Fruit fly (Drosophila melanogaster) whole organism, embryonic: ENCODE results near the gene Myo31DF.

ENCODE experiments used
- Adf1 ChIP-seq: fragments of 200-800 bp; sonication (Bioruptor generic); IDR thresholded peaks from 2 replicates; pipeline ENCODE4 v1.3.6; 2022; ENCODE audit warnings: missing biosample characterization, missing genetic modification characterization
- Bteb2 ChIP-seq: fragments of 200-800 bp; sonication (Bioruptor generic); optimal IDR thresholded peaks from 2 replicates; lab custom pipeline; 2016; ENCODE audit warnings: missing biosample characterization, missing genetic modification characterization
- CG10267 ChIP-seq: fragments of 200-800 bp; sonication (Bioruptor generic); optimal IDR thresholded peaks from 2 replicates; lab custom pipeline; 2018; ENCODE audit warnings: missing biosample characterization, mild to moderate bottlenecking, missing genetic modification characterization, moderate library complexity
- CG10654 ChIP-seq: fragments of 200-800 bp; sonication (Bioruptor generic); optimal IDR thresholded peaks from 2 replicates; lab custom pipeline; 2016; ENCODE audit warnings: missing biosample characterization, missing genetic modification characterization
- CG10959 ChIP-seq: fragments of 200-800 bp; sonication (Bioruptor generic); IDR thresholded peaks from 2 replicates; pipeline ENCODE4 v1.3.6; 2022; ENCODE audit warnings: missing biosample characterization, missing genetic modification characterization
- CG11247 ChIP-seq: fragments of 200-800 bp; sonication (Bioruptor generic); IDR thresholded peaks from 2 replicates; pipeline ENCODE4 v1.3.6; 2022; ENCODE audit warnings: missing biosample characterization, missing genetic modification characterization
- CG11560 ChIP-seq: fragments of 200-800 bp; sonication (Bioruptor generic); IDR thresholded peaks from 3 replicates; pipeline ENCODE4 v1.3.6; 2022; ENCODE audit warnings: missing biosample characterization, missing genetic modification characterization
- CG13287 ChIP-seq: fragments of 200-800 bp; sonication (Bioruptor generic); IDR thresholded peaks from 2 replicates; pipeline ENCODE4 v1.3.6; 2022; ENCODE audit warnings: missing biosample characterization, missing genetic modification characterization; ENCODE audit not compliant: partially characterized antibody
- CG15269 ChIP-seq: fragments of 200-800 bp; sonication (Bioruptor generic); optimal IDR thresholded peaks from 2 replicates; lab custom pipeline; 2018; ENCODE audit warnings: missing biosample characterization, mild to moderate bottlenecking, missing genetic modification characterization, moderate library complexity
- CG17568 ChIP-seq: fragments of 200-800 bp; sonication (Bioruptor generic); optimal IDR thresholded peaks from 2 replicates; lab custom pipeline; 2018; ENCODE audit warnings: missing biosample characterization, mild to moderate bottlenecking, missing genetic modification characterization, moderate library complexity
- CG17802 ChIP-seq: fragments of 200-800 bp; sonication (Bioruptor generic); optimal IDR thresholded peaks from 2 replicates; lab custom pipeline; 2018; ENCODE audit warnings: missing biosample characterization, mild to moderate bottlenecking, missing genetic modification characterization, moderate library complexity
- CG17829 ChIP-seq: fragments of 200-800 bp; optimal IDR thresholded peaks from 2 replicates; lab custom pipeline; 2019; ENCODE audit warnings: missing biosample characterization, mild to moderate bottlenecking, missing genetic modification characterization, moderate library complexity
- CG1792 ChIP-seq: fragments of 200-800 bp; sonication (Bioruptor generic); optimal IDR thresholded peaks from 2 replicates; lab custom pipeline; 2016; ENCODE audit warnings: missing biosample characterization, missing genetic modification characterization
- CG2875 ChIP-seq: fragments of 200-800 bp; sonication (Bioruptor generic); optimal IDR thresholded peaks from 2 replicates; lab custom pipeline; 2017; ENCODE audit warnings: missing biosample characterization, mild to moderate bottlenecking, missing genetic modification characterization, missing genetic modification reagents
- CG30020 ChIP-seq: fragments of 200-800 bp; optimal IDR thresholded peaks from 2 replicates; lab custom pipeline; 2019; ENCODE audit warnings: missing biosample characterization, mild to moderate bottlenecking, missing genetic modification characterization, moderate library complexity
- CG3163 ChIP-seq: fragments of 200-800 bp; sonication (Bioruptor generic); optimal IDR thresholded peaks from 3 replicates; lab custom pipeline; 2016; ENCODE audit warnings: missing biosample characterization, missing genetic modification characterization
- CG3726 ChIP-seq: fragments of 200-800 bp; sonication (Bioruptor generic); IDR thresholded peaks from 3 replicates; pipeline ENCODE4, ENCODE4 v1.3.6; 2022; ENCODE audit warnings: missing biosample characterization, missing genetic modification characterization
- CG4360 ChIP-seq: fragments of 200-800 bp; sonication (Bioruptor generic); IDR thresholded peaks from 2 replicates; pipeline ENCODE4 v1.3.6; 2022; ENCODE audit warnings: missing biosample characterization, missing genetic modification characterization
- CG5180 ChIP-seq: fragments of 200-800 bp; sonication (Bioruptor generic); optimal IDR thresholded peaks from 3 replicates; lab custom pipeline; 2017; ENCODE audit warnings: missing biosample characterization, missing genetic modification characterization, mild to moderate bottlenecking, moderate library complexity, missing genetic modification reagents
- CG5953 ChIP-seq: fragments of 200-800 bp; sonication (Bioruptor generic); IDR thresholded peaks from 2 replicates; pipeline ENCODE4 v1.3.6; 2022; ENCODE audit warnings: missing biosample characterization, missing genetic modification characterization
- CG6813 ChIP-seq: fragments of 200-800 bp; sonication (Bioruptor generic); optimal IDR thresholded peaks from 2 replicates; lab custom pipeline; 2017; ENCODE audit warnings: missing biosample characterization, missing genetic modification characterization, mild to moderate bottlenecking, moderate library complexity, missing genetic modification reagents
- CG7271 ChIP-seq: fragments of 200-800 bp; sonication (Bioruptor generic); optimal IDR thresholded peaks from 2 replicates; lab custom pipeline; 2018; ENCODE audit warnings: missing biosample characterization, mild to moderate bottlenecking, missing genetic modification characterization, moderate library complexity
- CG7556 ChIP-seq: fragments of 200-800 bp; sonication (Bioruptor generic); optimal IDR thresholded peaks from 2 replicates; lab custom pipeline; 2017; ENCODE audit warnings: missing biosample characterization, mild to moderate bottlenecking, missing genetic modification characterization
- Dbx ChIP-seq: fragments of 200-800 bp; sonication (Bioruptor generic); IDR thresholded peaks from 3 replicates; pipeline ENCODE4 v1.3.6; 2022; ENCODE audit warnings: missing biosample characterization, missing genetic modification characterization
- Ets65A ChIP-seq: fragments of 200-800 bp; sonication (Bioruptor generic); peaks from one replicate; lab custom pipeline; 2016; ENCODE audit warnings: missing biosample characterization, missing genetic modification characterization
- Fer2 ChIP-seq: fragments of 200-800 bp; sonication (Bioruptor generic); optimal IDR thresholded peaks from 2 replicates; lab custom pipeline; 2018; ENCODE audit warnings: missing biosample characterization, mild to moderate bottlenecking, missing genetic modification characterization, moderate library complexity
- HLH54F ChIP-seq: fragments of 200-800 bp; sonication (Bioruptor generic); optimal IDR thresholded peaks from 3 replicates; lab custom pipeline; 2016; ENCODE audit warnings: missing biosample characterization, missing genetic modification characterization
- Hand ChIP-seq: fragments of 200-800 bp; sonication (Bioruptor generic); optimal IDR thresholded peaks from 2 replicates; lab custom pipeline; 2017; ENCODE audit warnings: mild to moderate bottlenecking, missing biosample characterization, missing genetic modification reagents, missing genetic modification characterization
- Mad ChIP-seq: fragments of 200-800 bp; sonication (Bioruptor generic); optimal IDR thresholded peaks from 2 replicates; lab custom pipeline; 2016; ENCODE audit warnings: missing biosample characterization, missing genetic modification characterization
- Mes4 ChIP-seq: fragments of 200-800 bp; sonication (Bioruptor generic); optimal IDR thresholded peaks from 2 replicates; lab custom pipeline; 2016; ENCODE audit warnings: missing biosample characterization, missing genetic modification characterization
- NfI ChIP-seq: fragments of 200-800 bp; sonication (Bioruptor generic); optimal IDR thresholded peaks from 3 replicates; lab custom pipeline; 2018; ENCODE audit warnings: missing biosample characterization, mild to moderate bottlenecking, missing genetic modification characterization, moderate library complexity
- Xbp1 ChIP-seq: fragments of 200-800 bp; sonication (Bioruptor generic); optimal IDR thresholded peaks from 3 replicates; lab custom pipeline; 2016; ENCODE audit warnings: missing biosample characterization, mild to moderate bottlenecking, missing genetic modification characterization
- bsh ChIP-seq, 2 experiments: fragments of 200-800 bp; sonication (Bioruptor generic); optimal IDR thresholded peaks; 2 replicates each; lab custom pipeline; 2017 to 2018; ENCODE audit warnings: mild to moderate bottlenecking in 2 of 2, missing biosample characterization in 2 of 2, missing genetic modification characterization in 2 of 2, moderate library complexity in 1 of 2
- dan ChIP-seq: fragments of 200-800 bp; sonication (Bioruptor generic); IDR thresholded peaks from 2 replicates; pipeline ENCODE4 v1.3.6; 2022; ENCODE audit warnings: missing biosample characterization, missing genetic modification characterization
- en ChIP-seq: fragments of 200-800 bp; sonication (Bioruptor generic); optimal IDR thresholded peaks from 2 replicates; lab custom pipeline; 2016; ENCODE audit warnings: missing biosample characterization, missing genetic modification characterization
- fd3F ChIP-seq: fragments of 200-800 bp; sonication (Bioruptor generic); optimal IDR thresholded peaks from 2 replicates; lab custom pipeline; 2018; ENCODE audit warnings: missing biosample characterization, mild to moderate bottlenecking, missing genetic modification characterization, moderate library complexity
- ftz-f1 ChIP-seq: fragments of 200-800 bp; sonication (Bioruptor generic); optimal IDR thresholded peaks from 2 replicates; lab custom pipeline; 2016; ENCODE audit warnings: missing biosample characterization, missing genetic modification characterization
- hth ChIP-seq: fragments of >200 bp; optimal IDR thresholded peaks from 2 replicates; lab custom pipeline; 2017; ENCODE audit warnings: inconsistent platforms
- ind ChIP-seq: fragments of 200-800 bp; sonication (Bioruptor generic); optimal IDR thresholded peaks from 3 replicates; lab custom pipeline; 2016; ENCODE audit warnings: missing biosample characterization, missing genetic modification characterization
- lbe ChIP-seq: fragments of 200-800 bp; sonication (Bioruptor generic); optimal IDR thresholded peaks from 2 replicates; lab custom pipeline; 2016; ENCODE audit warnings: missing biosample characterization, mild to moderate bottlenecking, missing genetic modification characterization
- lmd ChIP-seq: fragments of 200-800 bp; sonication (Bioruptor generic); IDR thresholded peaks from 2 replicates; pipeline ENCODE4 v1.3.6; 2022; ENCODE audit warnings: missing biosample characterization, missing genetic modification characterization
- lola ChIP-seq, 3 experiments: fragments of >200 bp in 2 of 3; fragments of 200-800 bp in 1 of 3; sonication (Bioruptor generic) in 1 of 3; optimal IDR thresholded peaks; 2 replicates each; lab custom pipeline; 2017 to 2019; ENCODE audit warnings: missing biosample characterization in 3 of 3, missing genetic modification characterization in 3 of 3, mild to moderate bottlenecking in 1 of 3, moderate library complexity in 1 of 3
- nau ChIP-seq: fragments of 200-800 bp; sonication (Bioruptor generic); optimal IDR thresholded peaks from 3 replicates; lab custom pipeline; 2017; ENCODE audit warnings: missing biosample characterization, mild to moderate bottlenecking, missing genetic modification characterization, missing genetic modification reagents
- pb ChIP-seq: fragments of 200-800 bp; sonication (Bioruptor generic); optimal IDR thresholded peaks from 3 replicates; lab custom pipeline; 2016; ENCODE audit warnings: missing biosample characterization, missing genetic modification characterization
- sc ChIP-seq, 3 experiments: fragments of >200 bp in 2 of 3; fragments of 200-800 bp in 1 of 3; sonication (Bioruptor generic) in 1 of 3; optimal IDR thresholded peaks; 2 replicates in 2 of 3; 3 replicates in 1 of 3; lab custom pipeline; 2017; ENCODE audit warnings: mild to moderate bottlenecking in 1 of 3, missing biosample characterization in 1 of 3, missing genetic modification characterization in 1 of 3, missing genetic modification reagents in 1 of 3
- scrt ChIP-seq: fragments of 200-800 bp; sonication (Bioruptor generic); optimal IDR thresholded peaks from 2 replicates; lab custom pipeline; 2018; ENCODE audit warnings: missing biosample characterization, mild to moderate bottlenecking, missing genetic modification characterization, moderate library complexity
- slbo ChIP-seq: fragments of 200-800 bp; sonication (Bioruptor generic); IDR thresholded peaks from 2 replicates; pipeline ENCODE4 v1.3.6; 2022; ENCODE audit warnings: missing biosample characterization, missing genetic modification characterization
- sqz ChIP-seq: fragments of 200-800 bp; sonication (Bioruptor generic); optimal IDR thresholded peaks from 3 replicates; lab custom pipeline; 2018; ENCODE audit warnings: missing biosample characterization, mild to moderate bottlenecking, missing genetic modification characterization
- vfl ChIP-seq: fragments of 200-800 bp; sonication (Bioruptor generic); optimal IDR thresholded peaks from 2 replicates; lab custom pipeline; 2016; ENCODE audit warnings: missing biosample characterization, missing genetic modification characterization
- zen2 ChIP-seq: fragments of 200-800 bp; sonication (Bioruptor generic); IDR thresholded peaks from 3 replicates; pipeline ENCODE4 v1.3.6; 2022; ENCODE audit warnings: missing biosample characterization, missing genetic modification characterization; ENCODE audit not compliant: partially characterized antibody

Gene Myo31DF

dm6 chr2L:10468388-10468787 is 38.2 kb downstream of the Myo31DF start (continued):
- TF ChIP-seq CG1792 (GFP tag; lab: Kevin White, UChicago) (no peak), CG11247 (GFP tag; lab: Robert Waterston, UW) (peak; percentile 55; the same call in 1 of the 2 replicates), sc (optimal IDR thresholded peaks at IDR 0.05; lab: Kevin White, UChicago) (no peak), sc (GFP tag; optimal IDR thresholded peaks at IDR 0.05; lab: Kevin White, UChicago) (peak; percentile 33), lmd (GFP tag; lab: Robert Waterston, UW) (peak; percentile 71; the same call in 1 of the 2 replicates), Ets65A (GFP tag; lab: Kevin White, UChicago) (peak; percentile 93), hth (no peak), CG11560 (tag; lab: Robert Waterston, UW) (no peak), lbe (GFP tag; lab: Kevin White, UChicago) (no peak), Mad (GFP tag; lab: Kevin White, UChicago) (peak; percentile 11), en (GFP tag; lab: Kevin White, UChicago) (no peak), Hand (no peak), pb (no peak), ind (GFP tag; lab: Kevin White, UChicago) (peak; percentile 65), nau (GFP tag; lab: Kevin White, UChicago) (no peak), bsh (GFP tag; optimal IDR thresholded peaks at IDR 0.05; lab: Kevin White, UChicago) (peak in 1 of 2 experiments; percentile 68), CG5180 (peak; percentile 28), fd3F (peak; percentile 33), vfl (no peak), HLH54F (GFP tag; lab: Kevin White, UChicago) (peak; percentile 24), CG10654 (GFP tag; lab: Kevin White, UChicago) (peak; percentile 28), NfI (GFP tag; lab: Kevin White, UChicago) (peak; percentile 63), lola (GFP tag; optimal IDR thresholded peaks at IDR 0.05; lab: Kevin White, UChicago) (no peak), CG7271 (tag; lab: Kevin White, UChicago) (no peak), slbo (peak; percentile 75), CG17829 (tag; lab: Kevin White, UChicago) (peak; percentile 37), CG6813 (GFP tag; lab: Kevin White, UChicago) (peak; percentile 40), zen2 (no peak), Bteb2 (GFP tag; lab: Kevin White, UChicago) (no peak), scrt (peak; percentile 23), ftz-f1 (GFP tag; lab: Kevin White, UChicago) (no peak), CG5953 (GFP tag; lab: Robert Waterston, UW) (no peak), CG3163 (no peak), CG10959 (GFP tag; lab: Robert Waterston, UW) (no peak), CG7556 (peak; percentile 15), dan (no peak), CG2875 (GFP tag; lab: Kevin White, UChicago) (peak; percentile 24), CG30020 (tag; lab: Kevin White, UChicago) (no peak), CG10267 (tag; lab: Kevin White, UChicago) (peak; percentile 41), Mes4 (GFP tag; lab: Kevin White, UChicago) (no peak), Dbx (GFP tag; lab: Robert Waterston, UW) (0 out of 3 replicates have a peak, but pooled peaks have one; percentile 26), sqz (GFP tag; lab: Kevin White, UChicago) (peak; percentile 1), Adf1 (peak; percentile 34; the same call in 1 of the 2 replicates), CG3726 (GFP tag; lab: Robert Waterston, UW) (no peak), Fer2 (tag; lab: Kevin White, UChicago) (peak; percentile 25), CG13287 (GFP tag; lab: Robert Waterston, UW) (no peak), CG17802 (tag; lab: Kevin White, UChicago) (peak; percentile 38), CG17568 (peak; percentile 34), CG15269 (peak; percentile 72), CG4360 (GFP tag; lab: Robert Waterston, UW) (no peak), Xbp1 (GFP tag; lab: Kevin White, UChicago) (peak; percentile 61)
